Fruit fly (Drosophila melanogaster): Measurements from ENCODE around the gene SelR.

Gene SelR

dm6 chr3R:10886462-10887315 lies 18.2 kb upstream of the SelR start (continued):
- TF ChIP-seq nerfin-1 (tag; optimal IDR thresholded peaks at IDR 0.05) (peak; percentile 83), CG15479 (GFP tag; optimal IDR thresholded peaks at IDR 0.05) (no peak), ci (GFP tag; IDR thresholded peaks at IDR 0.05) (peak; percentile 90), tll (GFP tag; optimal IDR thresholded peaks at IDR 0.05) (no peak), chif (GFP tag; optimal IDR thresholded peaks at IDR 0.05) (peak; percentile 69 to 89), CG16815 (GFP tag; optimal IDR thresholded peaks at IDR 0.05) (peak; percentile 85), Med (GFP tag) (peak; percentile 97), so (GFP tag; IDR thresholded peaks at IDR 0.05) (peak; percentile 88; the same call in 2 of the 3 replicates), CG4404 (GFP tag; IDR thresholded peaks at IDR 0.05) (peak; percentile 73), Atf6 (GFP tag; IDR thresholded peaks at IDR 0.05) (peak; percentile 92), BtbVII (GFP tag; optimal IDR thresholded peaks at IDR 0.05) (peak; percentile 93), sob (GFP tag; IDR thresholded peaks at IDR 0.05) (peak; percentile 92), CG1233 (GFP tag; optimal IDR thresholded peaks at IDR 0.05) (peak; percentile 76), tx (GFP tag; optimal IDR thresholded peaks at IDR 0.05) (peak; percentile 71), insv (GFP tag; optimal IDR thresholded peaks at IDR 0.05) (peak in 1 of 2 experiments; percentile 71), CG7372 (GFP tag; IDR thresholded peaks at IDR 0.05) (peak; percentile 84), lab (GFP tag; optimal IDR thresholded peaks at IDR 0.05) (peak; percentile 96), CG8359 (GFP tag; optimal IDR thresholded peaks at IDR 0.05; ENCODE audit: borderline replicate concordance) (peak; percentile 57), kay (GFP tag; optimal IDR thresholded peaks at IDR 0.05) (peak; percentile 61), gro (GFP tag; optimal IDR thresholded peaks at IDR 0.05) (peak; percentile 84), Dll (GFP tag; IDR thresholded peaks at IDR 0.05; ENCODE audit: partially characterized antibody) (0 out of 4 replicates have a peak, but pooled peaks have one; percentile 49), CG31388 (GFP tag; optimal IDR thresholded peaks at IDR 0.05) (peak; percentile 59), CG14014 (GFP tag; IDR thresholded peaks at IDR 0.05) (peak; percentile 87), lmd (GFP tag; IDR thresholded peaks at IDR 0.05) (peak; percentile 91), crol (GFP tag; IDR thresholded peaks at IDR 0.05) (peak; percentile 92), Bteb2 (GFP tag; optimal IDR thresholded peaks at IDR 0.05) (peak; percentile 88), Dbx (GFP tag; IDR thresholded peaks at IDR 0.05) (peak; percentile 94), CG16779 (GFP tag; IDR thresholded peaks at IDR 0.05) (0 out of 2 replicates have a peak, but pooled peaks have one; percentile 8), CG2202 (tag; optimal IDR thresholded peaks at IDR 0.05) (peak; percentile 62), Fer2 (tag; optimal IDR thresholded peaks at IDR 0.05) (peak; percentile 76), dati (GFP tag; IDR thresholded peaks at IDR 0.05) (peak; percentile 40; the same call in 1 of the 2 replicates), Blimp-1 (GFP tag; optimal IDR thresholded peaks at IDR 0.05) (peak; percentile 85), HLH54F (GFP tag; optimal IDR thresholded peaks at IDR 0.05) (peak; percentile 79), ato (GFP tag; IDR thresholded peaks at IDR 0.05; ENCODE audit: partially characterized antibody) (no peak), gcm2 (GFP tag; optimal IDR thresholded peaks at IDR 0.05) (peak; percentile 48), disco-r (GFP tag; optimal IDR thresholded peaks at IDR 0.05) (peak; percentile 83), shn (GFP tag; optimal IDR thresholded peaks at IDR 0.05) (peak; percentile 74), ab (GFP tag; optimal IDR thresholded peaks at IDR 0.05) (peak; percentile 25), Hmr (GFP tag; optimal IDR thresholded peaks at IDR 0.05) (peak; percentile 96), wek (GFP tag; optimal IDR thresholded peaks at IDR 0.05) (no peak), CG10979 (tag; optimal IDR thresholded peaks at IDR 0.05) (peak; percentile 89), MTF-1 (GFP tag; optimal IDR thresholded peaks at IDR 0.05; ENCODE audit: borderline replicate concordance) (peak; percentile 25), CG31365 (tag; optimal IDR thresholded peaks at IDR 0.05) (peak; percentile 12), CG15269 (tag; optimal IDR thresholded peaks at IDR 0.05) (peak; percentile 94), dan (GFP tag; IDR thresholded peaks at IDR 0.05) (no peak), pho (GFP tag; optimal IDR thresholded peaks at IDR 0.05) (peak; percentile 95), CG5180 (GFP tag; optimal IDR thresholded peaks at IDR 0.05) (peak; percentile 70), CG13624 (GFP tag; optimal IDR thresholded peaks at IDR 0.05) (peak; percentile 90)

Data from whole organism, embryonic.